Worm (Caenorhabditis elegans) whole organism, mixed stage, embryonic: ENCODE data around the gene C34F11.8.

Experiments
- M03D4.4 ChIP-seq: sonication (generic microtip); optimal IDR thresholded peaks from 2 replicates; lab custom pipeline; 2017; ENCODE audit warnings: mild to moderate bottlenecking, missing genetic modification characterization, missing compliant biosample characterization
- bed-3 ChIP-seq: fragments of 200-800 bp; sonication (Bioruptor generic); optimal IDR thresholded peaks from 3 replicates; lab custom pipeline; 2018; ENCODE audit warnings: mild to moderate bottlenecking, missing genetic modification characterization, moderate library complexity, missing compliant biosample characterization
- ceh-39 ChIP-seq: fragments of 150-350 bp; optimal IDR thresholded peaks from 2 replicates; lab custom pipeline; 2014; ENCODE audit warnings: missing biosample characterization, missing genetic modification characterization
- ceh-43 ChIP-seq: fragments of 200-800 bp; sonication (Bioruptor generic); optimal IDR thresholded peaks from 2 replicates; lab custom pipeline; 2018; ENCODE audit warnings: mild to moderate bottlenecking, missing genetic modification characterization, moderate library complexity, missing compliant biosample characterization
- ceh-83 ChIP-seq: fragments of 200-800 bp; sonication (Bioruptor generic); optimal IDR thresholded peaks from 2 replicates; lab custom pipeline; 2018; ENCODE audit warnings: mild to moderate bottlenecking, missing genetic modification characterization, missing compliant biosample characterization
- ces-1 ChIP-seq: fragments of 150-350 bp; optimal IDR thresholded peaks from 2 replicates; lab custom pipeline; 2014; ENCODE audit warnings: missing biosample characterization, missing genetic modification reagents, missing genetic modification characterization
- drap-1 ChIP-seq: fragments of 200-800 bp; sonication (Bioruptor generic); optimal IDR thresholded peaks from 3 replicates; lab custom pipeline; 2018; ENCODE audit warnings: mild to moderate bottlenecking, missing genetic modification characterization, missing compliant biosample characterization
- elt-1 ChIP-seq: sonication (generic microtip); optimal IDR thresholded peaks from 2 replicates; lab custom pipeline; 2017; ENCODE audit warnings: missing genetic modification characterization, mild to moderate bottlenecking, missing compliant biosample characterization, antibody characterized with exemption, moderate library complexity, borderline replicate concordance; ENCODE audit not compliant: insufficient read depth
- elt-3 ChIP-seq: fragments of 150-350 bp; optimal IDR thresholded peaks from 2 replicates; lab custom pipeline; 2014; ENCODE audit warnings: missing biosample characterization, missing genetic modification characterization
- flh-1 ChIP-seq: fragments of 200-800 bp; sonication (Bioruptor generic); optimal IDR thresholded peaks from 2 replicates; lab custom pipeline; 2018; ENCODE audit warnings: mild to moderate bottlenecking, missing genetic modification characterization, moderate library complexity, missing compliant biosample characterization
- ham-2 ChIP-seq: fragments of 200-800 bp; sonication (Bioruptor generic); optimal IDR thresholded peaks from 2 replicates; lab custom pipeline; 2018; ENCODE audit warnings: mild to moderate bottlenecking, missing genetic modification characterization, missing compliant biosample characterization
- lin-13 ChIP-seq: fragments of 150-350 bp; optimal IDR thresholded peaks from 2 replicates; lab custom pipeline; 2014; ENCODE audit warnings: missing biosample characterization, missing genetic modification characterization
- lin-32 ChIP-seq: fragments of 200-800 bp; sonication (Bioruptor generic); optimal IDR thresholded peaks from 2 replicates; lab custom pipeline; 2018; ENCODE audit warnings: mild to moderate bottlenecking, missing genetic modification characterization, missing compliant biosample characterization
- mab-5 ChIP-seq: fragments of 150-350 bp; optimal IDR thresholded peaks from 2 replicates; lab custom pipeline; 2014; ENCODE audit warnings: missing biosample characterization, missing genetic modification characterization
- mep-1 ChIP-seq: fragments of 150-350 bp; optimal IDR thresholded peaks from 2 replicates; lab custom pipeline; 2017; ENCODE audit warnings: missing biosample characterization, missing genetic modification reagents, missing genetic modification characterization, inconsistent platforms
- mls-2 ChIP-seq: sonication (generic microtip); optimal IDR thresholded peaks from 2 replicates; lab custom pipeline; 2016; ENCODE audit warnings: mild to moderate bottlenecking, missing genetic modification characterization, moderate library complexity, missing compliant biosample characterization
- nhr-12 ChIP-seq: fragments of 150-350 bp; optimal IDR thresholded peaks from 2 replicates; lab custom pipeline; 2014; ENCODE audit warnings: missing biosample characterization, missing genetic modification characterization
- nhr-2 ChIP-seq: fragments of 150-350 bp; optimal IDR thresholded peaks from 2 replicates; lab custom pipeline; 2014; ENCODE audit warnings: missing biosample characterization, missing genetic modification characterization
- nhr-237 ChIP-seq: fragments of 150-350 bp; optimal IDR thresholded peaks from 2 replicates; lab custom pipeline; 2014; ENCODE audit warnings: missing biosample characterization, missing genetic modification characterization
- nhr-28 ChIP-seq: fragments of 150-350 bp; optimal IDR thresholded peaks from 2 replicates; lab custom pipeline; 2014; ENCODE audit warnings: missing biosample characterization, missing genetic modification characterization
- nhr-76 ChIP-seq: sonication (generic microtip); optimal IDR thresholded peaks from 2 replicates; lab custom pipeline; 2017; ENCODE audit warnings: missing biosample characterization, missing genetic modification characterization
- pha-4 ChIP-seq: fragments of 150-350 bp; optimal IDR thresholded peaks from 2 replicates; lab custom pipeline; 2018; ENCODE audit warnings: missing biosample characterization, missing genetic modification reagents, missing genetic modification characterization
- sem-2 ChIP-seq: fragments of 200-800 bp; sonication (Bioruptor generic); optimal IDR thresholded peaks from 2 replicates; lab custom pipeline; 2018; ENCODE audit warnings: mild to moderate bottlenecking, missing genetic modification characterization, missing compliant biosample characterization
- snpc-4 ChIP-seq: fragments of 150-350 bp; optimal IDR thresholded peaks from 2 replicates; lab custom pipeline; 2014; ENCODE audit warnings: missing biosample characterization, missing genetic modification characterization
- sptf-1 ChIP-seq: sonication (generic microtip); optimal IDR thresholded peaks from 2 replicates; lab custom pipeline; 2017; ENCODE audit warnings: mild to moderate bottlenecking, missing genetic modification characterization, moderate library complexity, missing compliant biosample characterization
- tbx-8 ChIP-seq: fragments of 200-800 bp; sonication (Bioruptor generic); optimal IDR thresholded peaks from 2 replicates; lab custom pipeline; 2018; ENCODE audit warnings: mild to moderate bottlenecking, missing genetic modification characterization, moderate library complexity, missing compliant biosample characterization
- unc-120 ChIP-seq: sonication (generic microtip); optimal IDR thresholded peaks from 2 replicates; lab custom pipeline; 2017; ENCODE audit warnings: missing genetic modification characterization, missing compliant biosample characterization; ENCODE audit not compliant: poor library complexity, severe bottlenecking
- unc-39 ChIP-seq: fragments of 150-350 bp; optimal IDR thresholded peaks from 2 replicates; lab custom pipeline; 2014; ENCODE audit warnings: missing biosample characterization, missing genetic modification characterization
- unc-62 ChIP-seq: fragments of 150-350 bp; optimal IDR thresholded peaks from 2 replicates; lab custom pipeline; 2014; ENCODE audit warnings: missing biosample characterization, missing genetic modification reagents, missing genetic modification characterization
- zip-8 ChIP-seq: fragments of 150-350 bp; optimal IDR thresholded peaks from 2 replicates; lab custom pipeline; 2014; ENCODE audit warnings: missing biosample characterization, missing genetic modification characterization
- ztf-11 ChIP-seq: fragments of 150-350 bp; optimal IDR thresholded peaks from 2 replicates; lab custom pipeline; 2014; ENCODE audit warnings: missing biosample characterization, missing genetic modification characterization

Gene C34F11.8

ce11 chrII:5201922-5202562 is 8.7 kb downstream of the C34F11.8 start:
- TF ChIP-seq unc-62 (no peak), bed-3 (no peak), snpc-4 (tag; lab: Kevin White, UChicago) (no peak), mls-2 (no peak), drap-1 (GFP tag; lab: Kevin White, UChicago) (no peak), nhr-28 (no peak), nhr-76 (no peak)

- TF ChIP-seq lin-13 (tag; lab: Kevin White, UChicago) = no peak
- TF ChIP-seq ces-1 (GFP tag; lab: Kevin White, UChicago) = no peak
- TF ChIP-seq mep-1 = peak; percentile 13
- TF ChIP-seq M03D4.4 (tag; lab: Kevin White, UChicago) = no peak
- TF ChIP-seq zip-8 (tag; lab: Kevin White, UChicago) = no peak
- TF ChIP-seq flh-1 (GFP tag; lab: Kevin White, UChicago) = no peak
- TF ChIP-seq sptf-1 (tag; lab: Kevin White, UChicago) = no peak
- no peak for TF ChIP-seq mls-2
- TF ChIP-seq nhr-237 (tag; lab: Kevin White, UChicago) = no peak
- TF ChIP-seq unc-39 (tag; lab: Kevin White, UChicago) = no peak
- TF ChIP-seq ztf-11 (tag; lab: Kevin White, UChicago) = no peak
- TF ChIP-seq nhr-12 (tag; lab: Kevin White, UChicago) = no peak
- no peak for TF ChIP-seq ceh-43
- no peak for TF ChIP-seq tbx-8 (GFP tag; lab: Kevin White, UChicago)
- TF ChIP-seq nhr-28 = no peak
- no peak for TF ChIP-seq ceh-39 (tag; lab: Kevin White, UChicago)
- no peak for TF ChIP-seq nhr-76
- TF ChIP-seq bed-3 = no peak
- TF ChIP-seq unc-120 (tag; lab: Kevin White, UChicago) = peak; percentile 58
- TF ChIP-seq lin-32 (GFP tag; lab: Kevin White, UChicago) = no peak
- no peak for TF ChIP-seq elt-3 (tag; lab: Kevin White, UChicago)
- peak; percentile 10 for TF ChIP-seq unc-62
Observed at ce11 chrII:5200987-5201582, 9.7 kb downstream of the C34F11.8 start.

- TF ChIP-seq unc-120 (tag; lab: Kevin White, UChicago) = no peak
- no peak for TF ChIP-seq ceh-43
- TF ChIP-seq M03D4.4 (tag; lab: Kevin White, UChicago) = no peak
- TF ChIP-seq ceh-39 (tag; lab: Kevin White, UChicago) = no peak
- no peak for TF ChIP-seq ces-1 (GFP tag; lab: Kevin White, UChicago)
- TF ChIP-seq ham-2 = no peak
- no peak for TF ChIP-seq sem-2 (GFP tag; lab: Kevin White, UChicago)
- no peak for TF ChIP-seq flh-1 (GFP tag; lab: Kevin White, UChicago)
- TF ChIP-seq nhr-12 (tag; lab: Kevin White, UChicago) = no peak
- TF ChIP-seq lin-32 (GFP tag; lab: Kevin White, UChicago) = no peak
- TF ChIP-seq ztf-11 (tag; lab: Kevin White, UChicago) = no peak
- TF ChIP-seq mls-2 = no peak
- no peak for TF ChIP-seq snpc-4 (tag; lab: Kevin White, UChicago)
- TF ChIP-seq elt-1 (tag; lab: Kevin White, UChicago) = no peak
- TF ChIP-seq unc-39 (tag; lab: Kevin White, UChicago) = no peak
- TF ChIP-seq nhr-28 = no peak
- TF ChIP-seq, all 35 proteins: peak for 0
Observed at ce11 chrII:5199497-5199896, 11.3 kb downstream of the C34F11.8 start, which contains the start of gene msp-50. msp-50 (plus strand) TSS chrII:5199797.

ce11 chrII:5195504-5195903 is 15.3 kb downstream of the C34F11.8 start, which contains the start of gene C34F11.5:
C34F11.5 (plus strand) TSS chrII:5195804.
- no peak for TF ChIP-seq unc-120 (tag; lab: Kevin White, UChicago)
- TF ChIP-seq snpc-4 (tag; lab: Kevin White, UChicago) = no peak
- no peak for TF ChIP-seq mab-5 (tag; lab: Kevin White, UChicago)
- TF ChIP-seq lin-32 (GFP tag; lab: Kevin White, UChicago) = no peak
- no peak for TF ChIP-seq unc-39 (tag; lab: Kevin White, UChicago)
- TF ChIP-seq sptf-1 (tag; lab: Kevin White, UChicago) = no peak
- no peak for TF ChIP-seq ztf-11 (tag; lab: Kevin White, UChicago)
- no peak for TF ChIP-seq tbx-8 (GFP tag; lab: Kevin White, UChicago)
- TF ChIP-seq elt-1 (tag; lab: Kevin White, UChicago) = no peak
- TF ChIP-seq ceh-39 (tag; lab: Kevin White, UChicago) = no peak
- no peak for TF ChIP-seq ceh-83 (GFP tag; lab: Kevin White, UChicago)
- TF ChIP-seq pha-4 (tag; lab: Kevin White, UChicago) = no peak
- TF ChIP-seq nhr-2 (tag; lab: Kevin White, UChicago) = no peak
- no peak for TF ChIP-seq ham-2
- TF ChIP-seq lin-13 (tag; lab: Kevin White, UChicago) = no peak
- no peak for TF ChIP-seq M03D4.4 (tag; lab: Kevin White, UChicago)
- TF ChIP-seq, all 35 proteins: peak for 0
